Worm (Caenorhabditis elegans): Measurements from ENCODE around the gene ddp-1.

Gene ddp-1

ce11 chrIII:1882678-1883077, 23.0 kb downstream of the ddp-1 start:
- TF ChIP-seq F57A8.1 (GFP tag; optimal IDR thresholded peaks at IDR 0.05) = no peak
- no peak for TF ChIP-seq attf-3 (GFP tag; conservative IDR thresholded peaks at IDR 0.05)
- TF ChIP-seq tlf-1 (GFP tag; optimal IDR thresholded peaks at IDR 0.05) = no peak
- TF ChIP-seq ets-4 (GFP tag; optimal IDR thresholded peaks at IDR 0.05) = no peak
- no peak for TF ChIP-seq ceh-58 (GFP tag; IDR thresholded peaks at IDR 0.05)
- no peak for TF ChIP-seq T26A5.8 (tag; optimal IDR thresholded peaks at IDR 0.05)

- TF ChIP-seq snpc-4 (GFP tag; optimal IDR thresholded peaks at IDR 0.05) = no peak
- no peak for TF ChIP-seq snpc-4 (tag; optimal IDR thresholded peaks at IDR 0.05)
- TF ChIP-seq let-526 (GFP tag; IDR thresholded peaks at IDR 0.05) = no peak
- no peak for TF ChIP-seq madf-3 (GFP tag; IDR thresholded peaks at IDR 0.05)
- TF ChIP-seq dox-1 (GFP tag; IDR thresholded peaks at IDR 0.05) = no peak
- no peak for TF ChIP-seq cebp-2 (GFP tag; IDR thresholded peaks at IDR 0.05)
- no peak for TF ChIP-seq egl-44 (GFP tag; IDR thresholded peaks at IDR 0.05)
- no peak for TF ChIP-seq lin-40 (tag; optimal IDR thresholded peaks at IDR 0.05)
- no peak for TF ChIP-seq aptf-3 (GFP tag; IDR thresholded peaks at IDR 0.05)
- TF ChIP-seq snpc-1.1 (tag; optimal IDR thresholded peaks at IDR 0.05; ENCODE audit: insufficient read depth) = no peak
- no peak for TF ChIP-seq aptf-2 (GFP tag; conservative IDR thresholded peaks at IDR 0.05)
- no peak for TF ChIP-seq atf-7 (tag; optimal IDR thresholded peaks at IDR 0.05)
- TF ChIP-seq efl-1 (GFP tag; optimal IDR thresholded peaks at IDR 0.05) = no peak
- TF ChIP-seq gei-17 (GFP tag; optimal IDR thresholded peaks at IDR 0.05) = no peak
- TF ChIP-seq xnd-1 (tag; optimal IDR thresholded peaks at IDR 0.05) = no peak
- no peak for TF ChIP-seq F37B4.10 (GFP tag; IDR thresholded peaks at IDR 0.05)
- no peak for TF ChIP-seq F39B2.1 (GFP tag; IDR thresholded peaks at IDR 0.05)
Observed at ce11 chrIII:1886914-1887313, 27.2 kb downstream of the ddp-1 start.

DNA sequence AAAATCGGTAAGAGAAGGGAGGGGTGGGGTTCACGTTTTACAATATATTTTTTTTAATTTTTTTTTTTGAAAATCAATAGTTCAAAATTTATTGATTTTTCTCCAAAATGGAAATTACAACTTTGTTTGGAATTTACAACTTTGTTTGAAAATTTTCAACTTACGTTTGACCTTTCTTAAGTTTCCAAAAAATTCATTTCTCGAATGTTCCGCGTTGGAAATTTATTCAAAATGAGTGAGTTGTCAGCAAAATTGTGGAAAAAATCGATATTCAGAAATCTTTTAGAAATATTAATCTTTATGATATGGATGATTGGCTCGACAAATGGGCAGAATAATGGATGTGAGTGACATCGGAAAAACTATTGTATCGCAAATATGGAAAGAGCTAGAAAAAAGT, 27.7 kb downstream of the ddp-1 start, which contains the start of gene B0524.3:
B0524.3 (plus strand) TSS at position 301 of the 400 bp plus-strand sequence.
- TF ChIP-seq fkh-3 (tag; optimal IDR thresholded peaks at IDR 0.05) (no peak), B0035.1 (tag; optimal IDR thresholded peaks at IDR 0.05) (no peak), ceh-100 (GFP tag; IDR thresholded peaks at IDR 0.05) (no peak), egrh-3 (GFP tag; IDR thresholded peaks at IDR 0.05) (no peak), unc-130 (GFP tag; optimal IDR thresholded peaks at IDR 0.05) (no peak)

DNA sequence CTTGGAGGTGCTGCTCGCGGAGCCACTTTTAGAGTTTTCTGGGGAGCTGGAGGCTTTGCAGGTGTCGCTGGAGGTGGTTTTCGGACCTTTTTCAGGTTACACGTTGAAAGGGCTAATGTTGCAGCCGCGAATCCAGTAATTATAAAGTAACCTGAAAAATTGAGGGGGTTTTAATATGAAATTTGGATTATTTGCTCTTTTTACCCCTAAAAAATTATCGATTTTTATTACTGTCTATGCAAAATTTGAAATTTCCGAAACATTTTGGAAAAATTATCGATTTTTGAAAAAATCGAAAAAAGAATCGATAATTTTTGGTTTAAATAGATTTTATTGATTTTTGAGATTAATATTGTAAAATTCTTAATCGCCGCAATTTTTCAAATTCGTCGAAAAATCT, 33.7 kb downstream of the ddp-1 start:
- no peak for TF ChIP-seq lin-40 (tag; optimal IDR thresholded peaks at IDR 0.05)
- TF ChIP-seq lin-26 (GFP tag; IDR thresholded peaks at IDR 0.05) = no peak
- TF ChIP-seq ztf-26 (tag; optimal IDR thresholded peaks at IDR 0.05) = no peak
- TF ChIP-seq ekl-4 (GFP tag; IDR thresholded peaks at IDR 0.05) = no peak
- no peak for TF ChIP-seq egrh-3 (GFP tag; IDR thresholded peaks at IDR 0.05)
- no peak for TF ChIP-seq snpc-4 (GFP tag; optimal IDR thresholded peaks at IDR 0.05)
- TF ChIP-seq snpc-4 (tag; optimal IDR thresholded peaks at IDR 0.05) = no peak
- no peak for TF ChIP-seq snpc-3.4 (tag; optimal IDR thresholded peaks at IDR 0.05)
- TF ChIP-seq hsf-1 (GFP tag; IDR thresholded peaks at IDR 0.05) = no peak
- no peak for TF ChIP-seq zim-3 (tag; optimal IDR thresholded peaks at IDR 0.05)
- TF ChIP-seq chd-7 (tag; optimal IDR thresholded peaks at IDR 0.05) = no peak
- TF ChIP-seq snpc-1.1 (tag; optimal IDR thresholded peaks at IDR 0.05; ENCODE audit: insufficient read depth) = no peak
- no peak for TF ChIP-seq K11D2.4 (GFP tag; IDR thresholded peaks at IDR 0.05)
